Fruit fly (Drosophila melanogaster): ENCODE measurements around the gene CG13305.

The CG13305 gene

dm6 chr3L:8607449-8607848 is 39.2 kb downstream of the CG13305 start (continued):
- TF ChIP-seq Hr4 (GFP tag; optimal IDR thresholded peaks at IDR 0.05) (peak; percentile 28), pdm3 (GFP tag; optimal IDR thresholded peaks at IDR 0.05) (peak; percentile 41), Hr39 (GFP tag; optimal IDR thresholded peaks at IDR 0.05) (peak; percentile 13), Blimp-1 (GFP tag; optimal IDR thresholded peaks at IDR 0.05) (no peak), Sox14 (GFP tag; optimal IDR thresholded peaks at IDR 0.05) (peak; percentile 22), fd85E (GFP tag; optimal IDR thresholded peaks at IDR 0.05) (no peak), Hr38 (GFP tag; optimal IDR thresholded peaks at IDR 0.05) (no peak), dsx (GFP tag; optimal IDR thresholded peaks at IDR 0.05; ENCODE audit: poor library complexity, severe bottlenecking) (no peak), net (GFP tag; optimal IDR thresholded peaks at IDR 0.05) (no peak), CG3032 (tag; optimal IDR thresholded peaks at IDR 0.05) (no peak), dac (GFP tag; optimal IDR thresholded peaks at IDR 0.05) (no peak), esn (GFP tag; optimal IDR thresholded peaks at IDR 0.05) (no peak), CG6808 (GFP tag; optimal IDR thresholded peaks at IDR 0.05) (peak; percentile 22), CG11902 (GFP tag; optimal IDR thresholded peaks at IDR 0.05) (no peak), CG6276 (GFP tag; optimal IDR thresholded peaks at IDR 0.05) (no peak), Ets96B (tag; optimal IDR thresholded peaks at IDR 0.05) (peak; percentile 55), CG15336 (GFP tag; IDR thresholded peaks at IDR 0.05) (0 out of 2 replicates have a peak, but pooled peaks have one; percentile 14), CG3919 (GFP tag; optimal IDR thresholded peaks at IDR 0.05) (peak; percentile 48), OdsH (GFP tag; optimal IDR thresholded peaks at IDR 0.05) (peak; percentile 26), CG31627 (GFP tag; optimal IDR thresholded peaks at IDR 0.05) (peak; percentile 15), Sox15 (GFP tag; optimal IDR thresholded peaks at IDR 0.05) (no peak), fd59A (GFP tag; optimal IDR thresholded peaks at IDR 0.05) (peak; percentile 8), CG9139 (GFP tag; optimal IDR thresholded peaks at IDR 0.05) (no peak), spab (GFP tag; optimal IDR thresholded peaks at IDR 0.05) (peak; percentile 29), eg (GFP tag; IDR thresholded peaks at IDR 0.05) (0 out of 3 replicates have a peak, but pooled peaks have one; percentile 23), Lpt (GFP tag; optimal IDR thresholded peaks at IDR 0.05) (no peak), Eip75B (GFP tag; optimal IDR thresholded peaks at IDR 0.05) (peak; percentile 26), CG4318 (GFP tag; optimal IDR thresholded peaks at IDR 0.05) (no peak), Sox102F (GFP tag; optimal IDR thresholded peaks at IDR 0.05) (peak; percentile 10), Smox (GFP tag; optimal IDR thresholded peaks at IDR 0.05) (peak; percentile 24), CG6792 (GFP tag; optimal IDR thresholded peaks at IDR 0.05) (peak; percentile 18), CG1621 (tag; optimal IDR thresholded peaks at IDR 0.05) (no peak), CG6163 (GFP tag; IDR thresholded peaks at IDR 0.05) (0 out of 3 replicates have a peak, but pooled peaks have one; percentile 43), Eip78C (GFP tag) (peak; percentile 85), CG6854 (GFP tag; optimal IDR thresholded peaks at IDR 0.05) (no peak), cyc (GFP tag; optimal IDR thresholded peaks at IDR 0.05) (no peak), CG11762 (GFP tag; optimal IDR thresholded peaks at IDR 0.05; ENCODE audit: insufficient read depth) (no peak), ss (GFP tag; optimal IDR thresholded peaks at IDR 0.05) (peak in 1 of 2 experiments; percentile 56)

DNA sequence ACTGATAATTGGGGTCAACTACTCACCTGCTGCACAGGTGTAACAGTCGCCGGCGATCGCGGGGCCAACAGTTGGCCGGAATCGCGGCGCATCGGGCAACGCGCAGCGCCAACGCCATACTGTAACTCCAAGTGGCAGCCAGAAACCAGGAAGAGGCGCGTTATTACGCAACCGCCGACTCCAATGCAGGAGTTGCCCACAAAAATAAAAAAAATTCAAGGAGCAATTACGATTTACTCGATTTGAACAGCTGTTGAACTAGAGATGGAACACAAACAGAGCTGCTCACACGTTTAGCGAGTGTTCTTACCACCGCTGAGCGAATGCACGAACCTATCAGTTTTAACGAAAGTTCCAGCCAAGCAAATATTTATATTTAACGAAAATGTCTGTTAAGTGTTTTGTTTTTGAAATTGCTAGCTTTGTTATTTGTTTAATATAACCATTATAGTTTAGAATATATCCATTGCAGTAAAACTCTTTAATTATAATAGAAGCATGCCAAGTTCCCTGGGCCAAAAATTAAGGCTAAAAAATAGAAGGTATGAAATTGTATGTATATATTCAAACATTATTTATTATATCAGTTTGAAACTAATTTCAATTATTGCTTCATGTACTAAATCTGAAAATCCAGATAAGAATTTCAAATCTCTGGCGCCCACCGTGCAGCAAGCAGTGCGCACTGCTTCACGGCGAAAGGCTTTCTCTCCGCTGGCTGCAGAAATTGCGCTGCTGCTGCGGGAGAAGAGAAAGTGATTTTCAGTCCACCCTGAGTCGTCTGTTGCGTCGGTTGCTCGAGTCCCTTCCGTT is 42.5 kb downstream of the CG13305 start, which contains the start of the genes CG5989 and CG6282:
CG5989 (minus strand) TSS at position 270 of the 813 bp plus-strand sequence.
CG6282 (plus strand) TSS at position 778 of the 813 bp plus-strand sequence.
- TF ChIP-seq Hr4 (GFP tag; optimal IDR thresholded peaks at IDR 0.05), result peak; percentile 64
- peak; percentile 41 for TF ChIP-seq Eip75B (GFP tag; optimal IDR thresholded peaks at IDR 0.05)
- TF ChIP-seq lz (GFP tag; optimal IDR thresholded peaks at IDR 0.05), result peak; percentile 8
- TF ChIP-seq CG7368 (GFP tag; optimal IDR thresholded peaks at IDR 0.05), result no peak
- peak; percentile 25 for TF ChIP-seq pdm3 (GFP tag; optimal IDR thresholded peaks at IDR 0.05)
- TF ChIP-seq Eip78C (GFP tag), result peak; percentile 66
- no peak for TF ChIP-seq topi (GFP tag; optimal IDR thresholded peaks at IDR 0.05)
- TF ChIP-seq achi (GFP tag; optimal IDR thresholded peaks at IDR 0.05), result no peak
- TF ChIP-seq Blimp-1 (GFP tag; optimal IDR thresholded peaks at IDR 0.05), result peak; percentile 19
- peak; percentile 65 for TF ChIP-seq CG15336 (GFP tag; IDR thresholded peaks at IDR 0.05)
- no peak for TF ChIP-seq fd85E (GFP tag; optimal IDR thresholded peaks at IDR 0.05)
- peak; percentile 41 for TF ChIP-seq dac (GFP tag; optimal IDR thresholded peaks at IDR 0.05)
- no peak for TF ChIP-seq CG31627 (GFP tag; optimal IDR thresholded peaks at IDR 0.05)
- TF ChIP-seq dsx (GFP tag; optimal IDR thresholded peaks at IDR 0.05; ENCODE audit: poor library complexity, severe bottlenecking), result no peak
- peak; percentile 45 for TF ChIP-seq esn (GFP tag; optimal IDR thresholded peaks at IDR 0.05)
- TF ChIP-seq Smox (GFP tag; optimal IDR thresholded peaks at IDR 0.05), result peak; percentile 7
- no peak for TF ChIP-seq CG8319 (GFP tag; optimal IDR thresholded peaks at IDR 0.05)
- peak; percentile 78 for TF ChIP-seq svp (GFP tag)
- peak; percentile 72 for TF ChIP-seq fkh (GFP tag; optimal IDR thresholded peaks at IDR 0.05)
- TF ChIP-seq vri (GFP tag; optimal IDR thresholded peaks at IDR 0.05), result peak; percentile 48
- no peak for TF ChIP-seq CG6854 (GFP tag; optimal IDR thresholded peaks at IDR 0.05)
- TF ChIP-seq CG6163 (GFP tag; IDR thresholded peaks at IDR 0.05), result 0 out of 3 replicates have a peak, but pooled peaks have one; percentile 22
- peak; percentile 62 for TF ChIP-seq CG32006 (GFP tag; optimal IDR thresholded peaks at IDR 0.05)
- no peak for TF ChIP-seq eg (GFP tag; IDR thresholded peaks at IDR 0.05)
- TF ChIP-seq acj6 (GFP tag; optimal IDR thresholded peaks at IDR 0.05), result peak; percentile 6

Data from whole organism, prepupa.